Fruit fly (Drosophila melanogaster) whole organism, prepupa: ENCODE measurements around the gene Ufsp2.

ENCODE experiments used
- CG10631 ChIP-seq: fragments of 200-800 bp; sonication (Bioruptor generic); optimal IDR thresholded peaks from 2 replicates; lab custom pipeline; 2016; ENCODE audit warnings: missing biosample characterization, missing genetic modification characterization
- CG11294 ChIP-seq: fragments of 200-800 bp; sonication (Bioruptor generic); IDR thresholded peaks from 2 replicates; pipeline ENCODE4 v1.3.6; 2022; ENCODE audit warnings: missing biosample characterization, missing genetic modification characterization
- CG11762 ChIP-seq: fragments of 200-800 bp; sonication (Bioruptor generic); optimal IDR thresholded peaks from 3 replicates; lab custom pipeline; 2016; ENCODE audit warnings: missing biosample characterization, missing genetic modification characterization; ENCODE audit not compliant: insufficient read depth
- CG15336 ChIP-seq: fragments of 200-800 bp; sonication (Bioruptor generic); IDR thresholded peaks from 2 replicates; pipeline ENCODE4 v1.3.6; 2022; ENCODE audit warnings: missing biosample characterization, missing genetic modification characterization
- CG1621 ChIP-seq: fragments of 200-800 bp; sonication (Bioruptor generic); optimal IDR thresholded peaks from 3 replicates; lab custom pipeline; 2018; ENCODE audit warnings: missing biosample characterization, mild to moderate bottlenecking, missing genetic modification characterization
- CG31627 ChIP-seq: fragments of 200-800 bp; sonication (Bioruptor generic); optimal IDR thresholded peaks from 3 replicates; lab custom pipeline; 2016; ENCODE audit warnings: missing biosample characterization, missing genetic modification characterization
- CG34406 ChIP-seq: fragments of 200-800 bp; sonication (Bioruptor generic); optimal IDR thresholded peaks from 3 replicates; lab custom pipeline; 2016; ENCODE audit warnings: missing biosample characterization, missing genetic modification characterization
- CG4318 ChIP-seq: fragments of 200-800 bp; sonication (Bioruptor generic); optimal IDR thresholded peaks from 3 replicates; lab custom pipeline; 2017; ENCODE audit warnings: missing biosample characterization, mild to moderate bottlenecking, missing genetic modification characterization
- CG6163 ChIP-seq: fragments of 200-800 bp; sonication (Bioruptor generic); IDR thresholded peaks from 3 replicates; pipeline ENCODE4 v1.3.6; 2022; ENCODE audit warnings: missing biosample characterization, missing genetic modification characterization
- CG6276 ChIP-seq: fragments of 200-800 bp; sonication (Bioruptor generic); optimal IDR thresholded peaks from 2 replicates; lab custom pipeline; 2017; ENCODE audit warnings: missing biosample characterization, mild to moderate bottlenecking, missing genetic modification characterization
- CG6792 ChIP-seq: fragments of 200-800 bp; sonication (Bioruptor generic); optimal IDR thresholded peaks from 3 replicates; lab custom pipeline; 2016; ENCODE audit warnings: missing biosample characterization, missing genetic modification characterization
- CG6808 ChIP-seq: fragments of 200-800 bp; sonication (Bioruptor generic); optimal IDR thresholded peaks from 3 replicates; lab custom pipeline; 2017; ENCODE audit warnings: missing biosample characterization, missing genetic modification characterization, mild to moderate bottlenecking, moderate library complexity, missing genetic modification reagents
- CG6854 ChIP-seq: fragments of 200-800 bp; sonication (Bioruptor generic); optimal IDR thresholded peaks from 2 replicates; lab custom pipeline; 2017; ENCODE audit warnings: missing biosample characterization, mild to moderate bottlenecking, missing genetic modification characterization
- CG7368 ChIP-seq: fragments of 200-800 bp; sonication (Bioruptor generic); optimal IDR thresholded peaks from 3 replicates; lab custom pipeline; 2016; ENCODE audit warnings: missing biosample characterization, missing genetic modification characterization
- CG8119 ChIP-seq: fragments of 200-800 bp; sonication (Bioruptor generic); IDR thresholded peaks from 3 replicates; pipeline ENCODE4 v1.3.6; 2022; ENCODE audit warnings: missing biosample characterization, missing genetic modification characterization
- CG8319 ChIP-seq: fragments of 200-800 bp; sonication (Bioruptor generic); optimal IDR thresholded peaks from 3 replicates; lab custom pipeline; 2016; ENCODE audit warnings: missing biosample characterization, missing genetic modification characterization
- CG9139 ChIP-seq: fragments of 200-800 bp; sonication (Bioruptor generic); optimal IDR thresholded peaks from 3 replicates; lab custom pipeline; 2017; ENCODE audit warnings: missing biosample characterization, mild to moderate bottlenecking, missing genetic modification characterization
- Eip93F ChIP-seq: fragments of 200-800 bp; sonication (Bioruptor generic); optimal IDR thresholded peaks from 2 replicates; lab custom pipeline; 2016; ENCODE audit warnings: missing biosample characterization, mild to moderate bottlenecking, missing genetic modification characterization
- Gug ChIP-seq: fragments of 200-800 bp; sonication (Bioruptor generic); IDR thresholded peaks from 2 replicates; pipeline ENCODE4 v1.3.6; 2022; ENCODE audit warnings: missing biosample characterization, missing genetic modification characterization
- Hr38 ChIP-seq: sonication (Bioruptor generic); optimal IDR thresholded peaks from 2 replicates; lab custom pipeline; 2016; ENCODE audit warnings: missing biosample characterization, missing genetic modification characterization
- Hr4 ChIP-seq: fragments of 200-800 bp; sonication (Bioruptor generic); optimal IDR thresholded peaks from 3 replicates; lab custom pipeline; 2016; ENCODE audit warnings: missing biosample characterization, missing genetic modification characterization
- Smox ChIP-seq: fragments of 200-800 bp; sonication (Bioruptor generic); optimal IDR thresholded peaks from 3 replicates; lab custom pipeline; 2016; ENCODE audit warnings: missing biosample characterization, missing genetic modification characterization
- Sox102F ChIP-seq: fragments of 200-800 bp; sonication (Bioruptor generic); optimal IDR thresholded peaks from 2 replicates; lab custom pipeline; 2016; ENCODE audit warnings: missing biosample characterization, mild to moderate bottlenecking, missing genetic modification characterization
- Sox14 ChIP-seq: fragments of 200-800 bp; sonication (Bioruptor generic); optimal IDR thresholded peaks from 3 replicates; lab custom pipeline; 2016; ENCODE audit warnings: missing biosample characterization, missing genetic modification characterization
- Sox15 ChIP-seq: fragments of 200-800 bp; sonication (Bioruptor generic); optimal IDR thresholded peaks from 3 replicates; lab custom pipeline; 2016; ENCODE audit warnings: missing biosample characterization, missing genetic modification characterization
- acj6 ChIP-seq: fragments of 200-800 bp; sonication (Bioruptor generic); optimal IDR thresholded peaks from 3 replicates; lab custom pipeline; 2016; ENCODE audit warnings: missing biosample characterization, missing genetic modification characterization
- cyc ChIP-seq: fragments of 200-800 bp; sonication (Bioruptor generic); optimal IDR thresholded peaks from 3 replicates; lab custom pipeline; 2016; ENCODE audit warnings: missing biosample characterization, missing genetic modification characterization
- dac ChIP-seq: fragments of 200-800 bp; sonication (Bioruptor generic); optimal IDR thresholded peaks from 2 replicates; lab custom pipeline; 2017; ENCODE audit warnings: missing biosample characterization, mild to moderate bottlenecking, missing genetic modification characterization
- dsx ChIP-seq: fragments of 200-800 bp; optimal IDR thresholded peaks from 3 replicates; lab custom pipeline; 2019; ENCODE audit warnings: missing biosample characterization, mild to moderate bottlenecking, missing genetic modification characterization, moderate library complexity; ENCODE audit not compliant: poor library complexity, severe bottlenecking
- esn ChIP-seq: fragments of 200-800 bp; sonication (Bioruptor generic); optimal IDR thresholded peaks from 2 replicates; lab custom pipeline; 2016; ENCODE audit warnings: missing biosample characterization, mild to moderate bottlenecking, missing genetic modification characterization, moderate library complexity
- fkh ChIP-seq: fragments of 200-800 bp; sonication (Bioruptor generic); optimal IDR thresholded peaks from 3 replicates; lab custom pipeline; 2017; ENCODE audit warnings: missing biosample characterization, mild to moderate bottlenecking, missing genetic modification characterization, moderate library complexity
- lz ChIP-seq: fragments of 200-800 bp; sonication (Bioruptor generic); optimal IDR thresholded peaks from 3 replicates; lab custom pipeline; 2016; ENCODE audit warnings: missing biosample characterization, missing genetic modification characterization
- net ChIP-seq: fragments of 200-800 bp; sonication (Bioruptor generic); optimal IDR thresholded peaks from 3 replicates; lab custom pipeline; 2016; ENCODE audit warnings: missing biosample characterization, missing genetic modification characterization
- salr ChIP-seq, 2 experiments: fragments of 200-800 bp; sonication (Bioruptor generic); optimal IDR thresholded peaks; 3 replicates each; lab custom pipeline; 2016 to 2018; ENCODE audit warnings: missing biosample characterization in 2 of 2, missing genetic modification characterization in 2 of 2, mild to moderate bottlenecking in 1 of 2
- topi ChIP-seq: fragments of 200-800 bp; sonication (Bioruptor generic); optimal IDR thresholded peaks from 3 replicates; lab custom pipeline; 2016; ENCODE audit warnings: missing biosample characterization, missing genetic modification characterization
- vri ChIP-seq: fragments of 200-800 bp; sonication (Bioruptor generic); optimal IDR thresholded peaks from 3 replicates; lab custom pipeline; 2016; ENCODE audit warnings: missing biosample characterization, mild to moderate bottlenecking, missing genetic modification characterization

The Ufsp2 gene

DNA sequence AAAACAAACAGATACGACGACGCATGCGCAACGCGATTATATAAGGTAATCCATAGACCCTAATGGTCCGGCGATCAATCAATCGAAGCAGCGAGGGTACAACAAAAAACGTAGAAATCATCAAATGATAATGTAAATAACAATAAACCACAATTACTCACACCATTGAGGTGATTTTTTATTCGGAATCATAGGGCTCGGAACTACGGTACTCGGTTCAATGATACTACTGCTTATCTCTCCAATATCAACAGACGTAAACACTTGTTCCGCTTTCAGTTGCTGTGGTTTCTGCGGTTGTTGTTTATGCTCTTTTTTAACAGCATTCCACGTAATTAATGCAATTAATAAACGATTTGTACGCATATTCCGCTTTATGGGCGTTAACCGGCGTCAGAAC, 21.6 kb downstream of the Ufsp2 start:
- TF ChIP-seq vri (no peak), fkh (GFP tag; lab: Kevin White, UChicago) (peak; percentile 69), cyc (GFP tag; lab: Kevin White, UChicago) (no peak)

- TF ChIP-seq vri (no peak), CG10631 (GFP tag; lab: Kevin White, UChicago) (no peak), Sox15 (GFP tag; lab: Kevin White, UChicago) (no peak), acj6 (GFP tag; lab: Kevin White, UChicago) (no peak), Hr38 (GFP tag; lab: Kevin White, UChicago) (no peak), CG34406 (GFP tag; lab: Kevin White, UChicago) (no peak), topi (GFP tag; lab: Kevin White, UChicago) (no peak), dsx (no peak), CG6808 (GFP tag; lab: Kevin White, UChicago) (no peak), CG6854 (GFP tag; lab: Kevin White, UChicago) (no peak), CG8119 (GFP tag; lab: Robert Waterston, UW) (no peak), CG7368 (GFP tag; lab: Kevin White, UChicago) (no peak)
Observed at dm6 chr3L:15599190-15599589, 22.8 kb downstream of the Ufsp2 start.

DNA sequence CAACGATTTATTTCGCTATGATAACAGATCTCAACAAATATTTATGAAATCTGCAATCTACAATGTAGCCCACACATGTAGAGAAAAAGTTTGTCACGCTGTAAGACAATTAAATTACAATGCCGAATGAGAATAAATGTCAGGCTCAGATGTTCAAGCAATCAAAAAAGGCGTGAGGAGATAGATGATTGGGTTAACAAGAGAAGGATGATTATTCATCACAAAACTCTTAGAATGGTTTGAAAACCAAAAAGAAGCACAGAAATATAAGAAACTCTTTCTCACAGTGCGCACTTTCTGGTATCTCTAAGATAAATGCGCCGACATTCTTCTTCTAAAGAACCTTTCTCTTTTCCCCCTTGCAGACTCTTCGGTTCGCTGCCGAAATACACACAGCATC, 23.7 kb downstream of the Ufsp2 start:
- peak; percentile 62 for TF ChIP-seq Hr4
- TF ChIP-seq esn (GFP tag; lab: Kevin White, UChicago): peak; percentile 18
- no peak for TF ChIP-seq Eip93F (GFP tag; lab: Kevin White, UChicago)
- TF ChIP-seq CG4318 (GFP tag; lab: Kevin White, UChicago): peak; percentile 28
- peak; percentile 54 for TF ChIP-seq CG15336
- TF ChIP-seq, all 60 proteins: peak for 4

- TF ChIP-seq dsx (no peak), Smox (GFP tag; lab: Kevin White, UChicago) (no peak), cyc (GFP tag; lab: Kevin White, UChicago) (no peak), CG31627 (GFP tag; lab: Kevin White, UChicago) (no peak), lz (GFP tag; lab: Kevin White, UChicago) (no peak), Gug (GFP tag; lab: Robert Waterston, UW) (no peak), CG6163 (GFP tag; lab: Robert Waterston, UW) (no peak), esn (GFP tag; lab: Kevin White, UChicago) (no peak), CG6792 (GFP tag; lab: Kevin White, UChicago) (no peak), CG6276 (GFP tag; lab: Kevin White, UChicago) (no peak)
- TF ChIP-seq, all 60 proteins: peak for 0
Observed at dm6 chr3L:15604979-15605378, 28.6 kb downstream of the Ufsp2 start.

dm6 chr3L:15610109-15610508, 33.7 kb downstream of the Ufsp2 start, which contains the start of gene CG7650:
CG7650 (minus strand) TSS chr3L:15610386.
- no peak for TF ChIP-seq Smox (GFP tag; lab: Kevin White, UChicago)
- TF ChIP-seq Sox14 (GFP tag; lab: Kevin White, UChicago): peak; percentile 3
- TF ChIP-seq CG1621 (tag; lab: Kevin White, UChicago): peak; percentile 86

DNA sequence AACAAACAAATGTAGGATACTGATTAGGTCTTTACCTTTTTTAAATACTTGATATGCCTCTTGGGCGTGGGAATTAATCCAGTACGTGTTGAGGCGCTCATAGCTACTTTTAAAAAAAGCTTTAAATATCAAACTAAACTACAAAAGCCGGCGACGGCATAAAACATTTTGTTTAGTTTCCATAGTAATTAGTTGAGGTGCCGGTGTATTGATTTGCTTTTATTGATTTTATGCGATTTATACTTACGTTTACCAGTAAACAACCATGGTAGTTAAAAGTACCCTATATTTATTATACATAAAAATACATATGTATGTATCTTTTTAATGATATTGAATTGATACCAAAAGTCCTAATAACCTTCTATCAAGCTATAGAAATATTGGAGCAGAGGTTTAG, 36.4 kb downstream of the Ufsp2 start, which contains the start of gene CG13449:
Gene CG13449 (minus strand): TSS at position 101 of the 400 bp plus-strand sequence.
- no peak for TF ChIP-seq topi (GFP tag; lab: Kevin White, UChicago)
- no peak for TF ChIP-seq vri
- TF ChIP-seq Gug (GFP tag; lab: Robert Waterston, UW): no peak
- TF ChIP-seq CG11294 (GFP tag; lab: Robert Waterston, UW): no peak

dm6 chr3L:15616490-15616889, 40.1 kb downstream of the Ufsp2 start:
- TF ChIP-seq topi (GFP tag; lab: Kevin White, UChicago): no peak
- no peak for TF ChIP-seq CG8319
- no peak for TF ChIP-seq CG31627 (GFP tag; lab: Kevin White, UChicago)
- TF ChIP-seq salr (GFP tag; optimal IDR thresholded peaks at IDR 0.05; lab: Kevin White, UChicago): no peak
- no peak for TF ChIP-seq Hr4
- TF ChIP-seq CG6792 (GFP tag; lab: Kevin White, UChicago): no peak
- no peak for TF ChIP-seq dac (GFP tag; lab: Kevin White, UChicago)
- TF ChIP-seq CG8119 (GFP tag; lab: Robert Waterston, UW): no peak
- TF ChIP-seq Eip93F (GFP tag; lab: Kevin White, UChicago): no peak
- TF ChIP-seq CG11294 (GFP tag; lab: Robert Waterston, UW): no peak
- no peak for TF ChIP-seq CG11762 (GFP tag; lab: Kevin White, UChicago)
- no peak for TF ChIP-seq net (GFP tag; lab: Kevin White, UChicago)
- no peak for TF ChIP-seq vri
- no peak for TF ChIP-seq CG9139 (GFP tag; lab: Kevin White, UChicago)
- no peak for TF ChIP-seq Sox102F (GFP tag; lab: Kevin White, UChicago)
